Worm (Caenorhabditis elegans): ENCODE data around the gene F41C6.4.

DNA sequence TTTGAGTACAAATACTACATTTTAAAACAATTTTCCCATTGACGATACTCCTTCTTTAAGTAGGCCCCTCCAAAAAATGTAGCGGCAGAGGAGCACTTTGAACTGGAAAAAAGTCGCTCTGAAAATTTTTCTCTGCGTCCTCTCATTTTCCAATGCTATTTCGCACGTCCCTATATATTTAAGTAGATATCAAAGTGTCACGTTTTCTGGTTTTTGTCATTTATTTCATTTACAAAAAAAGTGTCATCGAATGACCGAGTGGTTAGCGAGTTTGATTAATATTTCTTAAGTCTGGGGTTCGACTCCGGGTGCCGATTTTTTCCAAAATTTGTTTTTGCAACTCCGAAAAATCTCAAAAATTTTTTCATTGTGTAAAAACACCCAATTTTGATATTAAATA lies 7.7 kb downstream of the F41C6.4 start:
- TF ChIP-seq pha-4 (tag; optimal IDR thresholded peaks at IDR 0.05) (no peak), fax-1 (tag; optimal IDR thresholded peaks at IDR 0.05) (no peak)

All from whole organism, late embryonic.